Fruit fly (Drosophila melanogaster): ENCODE data around the gene CG31650.

dm6 chr2L:5060952-5061478 lies 16.5 kb upstream of the CG31650 start:
- TF ChIP-seq CTCF (optimal IDR thresholded peaks at IDR 0.05) (no peak), CG8478 (optimal IDR thresholded peaks at IDR 0.05) (no peak)

Data from S2 (cell line).